Fruit fly (Drosophila melanogaster) whole organism, embryonic: ENCODE data around the gene Trm7-34.

Source experiments
- Atf6 ChIP-seq: fragments of 200-800 bp; sonication (Bioruptor generic); IDR thresholded peaks from 2 replicates; pipeline ENCODE4 v1.3.6; 2022; ENCODE audit warnings: missing biosample characterization, missing genetic modification characterization
- B-H2 ChIP-seq: fragments of 200-800 bp; sonication (Bioruptor generic); optimal IDR thresholded peaks from 2 replicates; lab custom pipeline; 2018; ENCODE audit warnings: missing biosample characterization, mild to moderate bottlenecking, missing genetic modification characterization
- CG10147 ChIP-seq: fragments of 200-800 bp; sonication (Bioruptor generic); optimal IDR thresholded peaks from 2 replicates; lab custom pipeline; 2019; ENCODE audit warnings: missing biosample characterization, mild to moderate bottlenecking, missing genetic modification characterization, moderate library complexity
- CG10543 ChIP-seq: fragments of 200-800 bp; sonication (Bioruptor generic); optimal IDR thresholded peaks from 3 replicates; lab custom pipeline; 2017; ENCODE audit warnings: missing biosample characterization, mild to moderate bottlenecking, missing genetic modification characterization, moderate library complexity
- CG11247 ChIP-seq: fragments of 200-800 bp; sonication (Bioruptor generic); IDR thresholded peaks from 2 replicates; pipeline ENCODE4 v1.3.6; 2022; ENCODE audit warnings: missing biosample characterization, missing genetic modification characterization
- CG11504 ChIP-seq: fragments of 200-800 bp; sonication (Bioruptor generic); optimal IDR thresholded peaks from 3 replicates; lab custom pipeline; 2019; ENCODE audit warnings: missing biosample characterization, mild to moderate bottlenecking, missing genetic modification characterization, moderate library complexity
- CG12391 ChIP-seq: fragments of 200-800 bp; sonication (Bioruptor generic); optimal IDR thresholded peaks from 3 replicates; lab custom pipeline; 2018; ENCODE audit warnings: missing biosample characterization, mild to moderate bottlenecking, missing genetic modification characterization, moderate library complexity
- CG14014 ChIP-seq: fragments of 200-800 bp; sonication (Bioruptor generic); IDR thresholded peaks from 2 replicates; pipeline ENCODE4 v1.3.6; 2022; ENCODE audit warnings: missing biosample characterization, missing genetic modification characterization
- CG14710 ChIP-seq: fragments of 200-800 bp; sonication (Bioruptor generic); optimal IDR thresholded peaks from 3 replicates; lab custom pipeline; 2019; ENCODE audit warnings: missing biosample characterization, mild to moderate bottlenecking, missing genetic modification characterization, moderate library complexity
- CG14860 ChIP-seq: fragments of 200-800 bp; sonication (Bioruptor generic); IDR thresholded peaks from 3 replicates; pipeline ENCODE4 v1.3.6; 2022; ENCODE audit warnings: missing biosample characterization, missing genetic modification characterization; ENCODE audit not compliant: partially characterized antibody
- CG1602 ChIP-seq: fragments of 200-800 bp; sonication (Bioruptor generic); optimal IDR thresholded peaks from 3 replicates; lab custom pipeline; 2016; ENCODE audit warnings: missing biosample characterization, missing genetic modification characterization
- CG17361 ChIP-seq: fragments of 200-800 bp; sonication (Bioruptor generic); IDR thresholded peaks from 3 replicates; pipeline ENCODE4 v1.3.6; 2022; ENCODE audit warnings: missing biosample characterization, missing genetic modification characterization
- CG18011 ChIP-seq: fragments of 200-800 bp; sonication (Bioruptor generic); optimal IDR thresholded peaks from 2 replicates; lab custom pipeline; 2017; ENCODE audit warnings: missing biosample characterization, missing genetic modification characterization, mild to moderate bottlenecking, moderate library complexity, missing genotype
- CG3163 ChIP-seq: fragments of 200-800 bp; sonication (Bioruptor generic); optimal IDR thresholded peaks from 3 replicates; lab custom pipeline; 2016; ENCODE audit warnings: missing biosample characterization, missing genetic modification characterization
- CG7786 ChIP-seq: fragments of 200-800 bp; sonication (Bioruptor generic); optimal IDR thresholded peaks from 2 replicates; lab custom pipeline; 2016; ENCODE audit warnings: missing biosample characterization, missing genetic modification characterization
- CG8388 ChIP-seq: fragments of 200-800 bp; sonication (Bioruptor generic); optimal IDR thresholded peaks from 2 replicates; lab custom pipeline; 2019; ENCODE audit warnings: missing biosample characterization, mild to moderate bottlenecking, missing genetic modification characterization, moderate library complexity
- CG8944 ChIP-seq: fragments of 200-800 bp; sonication (Bioruptor generic); optimal IDR thresholded peaks from 3 replicates; lab custom pipeline; 2016; ENCODE audit warnings: missing biosample characterization, missing genetic modification characterization
- Dip3 ChIP-seq: fragments of 200-800 bp; sonication (Bioruptor generic); optimal IDR thresholded peaks from 3 replicates; lab custom pipeline; 2016; ENCODE audit warnings: missing biosample characterization, missing genetic modification characterization
- ERR ChIP-seq: fragments of 200-800 bp; sonication (Bioruptor generic); optimal IDR thresholded peaks from 2 replicates; lab custom pipeline; 2016; ENCODE audit warnings: missing biosample characterization, missing genetic modification characterization
- Ets97D ChIP-seq: fragments of 200-800 bp; sonication (Bioruptor generic); optimal IDR thresholded peaks from 3 replicates; lab custom pipeline; 2016; ENCODE audit warnings: missing biosample characterization, missing genetic modification characterization
- H15 ChIP-seq: fragments of 200-800 bp; sonication (Bioruptor generic); IDR thresholded peaks from 3 replicates; pipeline ENCODE4 v1.3.6; 2022; ENCODE audit warnings: missing biosample characterization, missing genetic modification characterization
- HLH54F ChIP-seq: fragments of 200-800 bp; sonication (Bioruptor generic); optimal IDR thresholded peaks from 3 replicates; lab custom pipeline; 2016; ENCODE audit warnings: missing biosample characterization, missing genetic modification characterization
- Hsf ChIP-seq: fragments of 200-800 bp; sonication (Bioruptor generic); optimal IDR thresholded peaks from 3 replicates; lab custom pipeline; 2016; ENCODE audit warnings: missing biosample characterization, missing genetic modification characterization
- MBD-R2 ChIP-seq: fragments of 200-800 bp; sonication (Bioruptor generic); IDR thresholded peaks from 2 replicates; pipeline ENCODE4 v1.3.6; 2022; ENCODE audit warnings: missing biosample characterization, missing genetic modification characterization
- Myb ChIP-seq: fragments of 200-800 bp; sonication (Bioruptor generic); optimal IDR thresholded peaks from 2 replicates; lab custom pipeline; 2016; ENCODE audit warnings: missing biosample characterization, missing genetic modification characterization
- NFAT ChIP-seq: fragments of 200-800 bp; sonication (Bioruptor generic); IDR thresholded peaks from 2 replicates; pipeline ENCODE4 v1.3.6; 2022; ENCODE audit warnings: missing biosample characterization, missing genetic modification characterization
- Rx ChIP-seq: fragments of 200-800 bp; sonication (Bioruptor generic); IDR thresholded peaks from 2 replicates; pipeline ENCODE4 v1.3.6; 2022; ENCODE audit warnings: missing biosample characterization, missing genetic modification characterization
- Sin3A ChIP-seq: fragments of >200 bp; optimal IDR thresholded peaks from 2 replicates; lab custom pipeline; 2018
- Sry-β ChIP-seq: fragments of 200-800 bp; sonication (Bioruptor generic); optimal IDR thresholded peaks from 2 replicates; lab custom pipeline; 2018; ENCODE audit warnings: missing biosample characterization, mild to moderate bottlenecking, missing genetic modification characterization, moderate library complexity
- ase ChIP-seq: fragments of 200-800 bp; sonication (Bioruptor generic); IDR thresholded peaks from 3 replicates; pipeline ENCODE4 v1.3.6; 2022; ENCODE audit warnings: missing biosample characterization, missing genetic modification characterization
- fru ChIP-seq: fragments of >200 bp; optimal IDR thresholded peaks from 2 replicates; lab custom pipeline; 2017
- gfzf ChIP-seq: fragments of 200-800 bp; sonication (Bioruptor generic); optimal IDR thresholded peaks from 2 replicates; lab custom pipeline; 2016; ENCODE audit warnings: missing biosample characterization, mild to moderate bottlenecking, missing genetic modification characterization, moderate library complexity
- hbn ChIP-seq: fragments of 200-800 bp; sonication (Bioruptor generic); IDR thresholded peaks from 2 replicates; pipeline ENCODE4 v1.3.6; 2022; ENCODE audit warnings: missing biosample characterization, missing genetic modification characterization; ENCODE audit not compliant: partially characterized antibody
- hkb ChIP-seq, 2 experiments: fragments of 200-800 bp in 1 of 2; fragments of >200 bp in 1 of 2; sonication (Bioruptor generic) in 1 of 2; IDR thresholded peaks in 1 of 2; optimal IDR thresholded peaks in 1 of 2; 2 replicates each; pipeline versions ENCODE4 v1.3.6 to Lab custom; 2017 to 2022; ENCODE audit warnings: missing biosample characterization in 1 of 2, missing genetic modification characterization in 1 of 2
- ind ChIP-seq: fragments of 200-800 bp; sonication (Bioruptor generic); optimal IDR thresholded peaks from 3 replicates; lab custom pipeline; 2016; ENCODE audit warnings: missing biosample characterization, missing genetic modification characterization
- klu ChIP-seq: fragments of 200-800 bp; sonication (Bioruptor generic); IDR thresholded peaks from 2 replicates; pipeline ENCODE4 v1.3.6; 2022; ENCODE audit warnings: missing biosample characterization, missing genetic modification characterization
- knrl ChIP-seq: fragments of 200-800 bp; sonication (Bioruptor generic); IDR thresholded peaks from 3 replicates; pipeline ENCODE4 v1.3.6; 2022; ENCODE audit warnings: missing biosample characterization, missing genetic modification characterization; ENCODE audit not compliant: partially characterized antibody
- maf-S ChIP-seq: fragments of 200-800 bp; sonication (Bioruptor generic); optimal IDR thresholded peaks from 2 replicates; lab custom pipeline; 2016; ENCODE audit warnings: missing biosample characterization, missing genetic modification characterization
- mam ChIP-seq: fragments of 200-800 bp; sonication (Bioruptor generic); optimal IDR thresholded peaks from 3 replicates; lab custom pipeline; 2016; ENCODE audit warnings: missing biosample characterization, missing genetic modification characterization
- pan ChIP-seq, 4 experiments: fragments of >200 bp in 3 of 4; fragments of 200-800 bp in 1 of 4; sonication (Bioruptor generic) in 1 of 4; optimal IDR thresholded peaks in 3 of 4; IDR thresholded peaks in 1 of 4; 2 replicates each; pipeline versions ENCODE4 v1.3.6 to Lab custom; 2017 to 2022; ENCODE audit warnings: missing biosample characterization in 2 of 4, missing genetic modification characterization in 2 of 4, mixed read lengths in 1 of 4
- sd ChIP-seq: fragments of 200-800 bp; sonication (Bioruptor generic); optimal IDR thresholded peaks from 3 replicates; lab custom pipeline; 2018; ENCODE audit warnings: missing biosample characterization, mild to moderate bottlenecking, missing genetic modification characterization, moderate library complexity
- sima ChIP-seq: fragments of 200-800 bp; sonication (Bioruptor generic); optimal IDR thresholded peaks from 2 replicates; lab custom pipeline; 2016; ENCODE audit warnings: missing biosample characterization, missing genetic modification characterization
- slbo ChIP-seq: fragments of 200-800 bp; sonication (Bioruptor generic); IDR thresholded peaks from 2 replicates; pipeline ENCODE4 v1.3.6; 2022; ENCODE audit warnings: missing biosample characterization, missing genetic modification characterization
- sr ChIP-seq: fragments of 200-800 bp; sonication (Bioruptor generic); IDR thresholded peaks from 3 replicates; pipeline ENCODE4 v1.3.6; 2022; ENCODE audit warnings: missing biosample characterization, missing genetic modification characterization
- stwl ChIP-seq: fragments of 200-800 bp; sonication (Bioruptor generic); optimal IDR thresholded peaks from 3 replicates; lab custom pipeline; 2018; ENCODE audit warnings: missing biosample characterization, mild to moderate bottlenecking, missing genetic modification characterization, moderate library complexity
- sug ChIP-seq: fragments of 200-800 bp; optimal IDR thresholded peaks from 2 replicates; lab custom pipeline; 2019; ENCODE audit warnings: missing biosample characterization, mild to moderate bottlenecking, missing genetic modification characterization, moderate library complexity
- wdn ChIP-seq: fragments of 200-800 bp; sonication (Bioruptor generic); IDR thresholded peaks from 2 replicates; pipeline ENCODE4 v1.3.6; 2022; ENCODE audit warnings: missing biosample characterization, missing genetic modification characterization
- zfh1 ChIP-seq: fragments of 200-800 bp; sonication (Bioruptor generic); IDR thresholded peaks from 3 replicates; pipeline ENCODE4 v1.3.6; 2022; ENCODE audit warnings: missing biosample characterization, missing genetic modification characterization
- zfh2 ChIP-seq: fragments of 200-800 bp; sonication (Bioruptor generic); optimal IDR thresholded peaks from 2 replicates; lab custom pipeline; 2016; ENCODE audit warnings: missing biosample characterization, missing genetic modification characterization

Trm7-34 gene

DNA sequence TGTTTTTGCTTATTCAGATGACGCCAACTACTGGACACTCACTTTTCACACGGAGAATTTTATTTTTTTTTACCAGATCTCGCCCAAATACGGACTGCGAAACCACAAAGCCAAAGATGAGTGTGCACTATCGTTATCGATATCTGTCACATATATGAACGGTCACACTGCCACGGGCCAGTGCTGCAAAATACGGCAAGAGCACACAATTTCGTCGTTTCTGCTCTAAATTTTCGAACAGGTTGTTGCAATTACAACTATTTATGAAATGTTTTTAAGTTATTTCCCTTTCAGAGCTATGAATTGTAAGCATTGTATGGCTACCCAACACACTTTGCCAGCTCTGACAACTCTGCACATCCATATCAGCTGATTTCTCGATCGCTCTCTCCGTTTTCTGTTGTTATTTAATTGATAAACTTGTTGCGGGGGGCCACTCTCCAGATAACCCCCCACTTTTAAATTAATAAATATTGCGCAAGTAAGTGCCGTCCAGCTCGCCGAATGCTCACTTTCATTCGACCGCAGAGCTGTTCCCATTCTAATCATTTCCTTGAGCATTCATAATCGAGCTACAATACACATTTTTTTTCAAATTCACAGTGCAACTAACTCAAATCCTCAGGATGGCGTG, 6.2 kb downstream of the Trm7-34 start, which contains the start of the genes slmb and CG5793 (continued):
- TF ChIP-seq CG14710 (tag; lab: Kevin White, UChicago) = peak; percentile 66
- TF ChIP-seq CG3163 (GFP tag; lab: Kevin White, UChicago) = peak; percentile 15
- peak; percentile 56 for TF ChIP-seq CG7786 (GFP tag; lab: Kevin White, UChicago)
- peak; percentile 91 for TF ChIP-seq ERR
- peak; percentile 94 for TF ChIP-seq Sin3A (lab: Kevin White, UChicago)
- 0 out of 2 replicates have a peak, but pooled peaks have one; percentile 10 for TF ChIP-seq CG11247
- peak; percentile 74 for TF ChIP-seq mam (GFP tag; lab: Kevin White, UChicago)
- peak; percentile 35 for TF ChIP-seq Hsf (GFP tag; lab: Kevin White, UChicago)
- TF ChIP-seq knrl = peak; percentile 65
- TF ChIP-seq CG8944 (GFP tag; lab: Kevin White, UChicago) = peak; percentile 54
- peak; percentile 100 for TF ChIP-seq sug
- TF ChIP-seq Rx (GFP tag; lab: Robert Waterston, UW) = 0 out of 2 replicates have a peak, but pooled peaks have one; percentile 8
- no peak for TF ChIP-seq CG11504
- TF ChIP-seq fru = no peak
- TF ChIP-seq CG10543 (GFP tag; lab: Kevin White, UChicago) = peak; percentile 53
- TF ChIP-seq klu (GFP tag; lab: Robert Waterston, UW) = no peak
- peak; percentile 59 for TF ChIP-seq Dip3 (GFP tag; lab: Kevin White, UChicago)
- TF ChIP-seq zfh1 (GFP tag; lab: Robert Waterston, UW) = peak; percentile 64; the same call in 2 of the 3 replicates
- 0 out of 3 replicates have a peak, but pooled peaks have one; percentile 21 for TF ChIP-seq ase (GFP tag; lab: Robert Waterston, UW)
- TF ChIP-seq Myb (GFP tag; lab: Kevin White, UChicago) = peak; percentile 87
- peak; percentile 23; the same call in 1 of the 3 replicates for TF ChIP-seq CG17361
- TF ChIP-seq Ets97D (GFP tag; lab: Kevin White, UChicago) = peak; percentile 76
- peak; percentile 60 for TF ChIP-seq slbo (GFP tag; lab: Robert Waterston, UW)
- peak; percentile 34 for TF ChIP-seq B-H2 (GFP tag; lab: Kevin White, UChicago)
- TF ChIP-seq CG18011 (GFP tag; lab: Kevin White, UChicago) = peak; percentile 28
- 0 out of 2 replicates have a peak, but pooled peaks have one; percentile 46 for TF ChIP-seq hbn
- TF ChIP-seq sima (GFP tag; lab: Kevin White, UChicago) = peak; percentile 16
- peak; percentile 21 for TF ChIP-seq Sry-β (GFP tag; lab: Kevin White, UChicago)
- peak; percentile 61 for TF ChIP-seq HLH54F (GFP tag; lab: Kevin White, UChicago)
- no peak for TF ChIP-seq sd
- 0 out of 2 replicates have a peak, but pooled peaks have one; percentile 2 for TF ChIP-seq wdn (GFP tag; lab: Robert Waterston, UW)
- TF ChIP-seq MBD-R2 = peak; percentile 80
- peak; percentile 74 for TF ChIP-seq zfh2 (GFP tag; lab: Kevin White, UChicago)
- peak; percentile 85 for TF ChIP-seq gfzf (GFP tag; lab: Kevin White, UChicago)
- peak; percentile 34 for TF ChIP-seq CG12391 (tag; lab: Kevin White, UChicago)
- no peak for TF ChIP-seq CG8388 (GFP tag; lab: Kevin White, UChicago)
- TF ChIP-seq Atf6 (GFP tag; lab: Robert Waterston, UW) = no peak
- no peak for TF ChIP-seq CG10147 (GFP tag; lab: Kevin White, UChicago)
- TF ChIP-seq CG14860 (GFP tag; lab: Robert Waterston, UW) = no peak
- peak; percentile 84 for TF ChIP-seq stwl
- TF ChIP-seq NFAT (GFP tag; lab: Robert Waterston, UW) = 0 out of 2 replicates have a peak, but pooled peaks have one; percentile 29
- no peak for TF ChIP-seq sr (GFP tag; lab: Robert Waterston, UW)
- TF ChIP-seq maf-S (GFP tag; lab: Kevin White, UChicago) = peak; percentile 48
- TF ChIP-seq hkb (optimal IDR thresholded peaks at IDR 0.05; lab: Kevin White, UChicago) = no peak
- peak; percentile 37; the same call in 1 of the 2 replicates for TF ChIP-seq hkb (GFP tag; IDR thresholded peaks at IDR 0.05; lab: Robert Waterston, UW)
- peak; percentile 12 for TF ChIP-seq CG1602 (GFP tag; lab: Kevin White, UChicago)
- TF ChIP-seq CG14014 (GFP tag; lab: Robert Waterston, UW) = 0 out of 2 replicates have a peak, but pooled peaks have one; percentile 32
- no peak for TF ChIP-seq H15 (GFP tag; lab: Robert Waterston, UW)
- TF ChIP-seq ind (GFP tag; lab: Kevin White, UChicago) = peak; percentile 48
- no peak for TF ChIP-seq pan (optimal IDR thresholded peaks at IDR 0.05; lab: Kevin White, UChicago)
- peak in 1 of 2 experiments; percentile 30 for TF ChIP-seq pan (GFP tag; optimal IDR thresholded peaks at IDR 0.05 in 1 of 2, IDR thresholded peaks at IDR 0.05 in 1 of 2)
